Fruit fly (Drosophila melanogaster): ENCODE results near the gene scu.

Gene scu

DNA sequence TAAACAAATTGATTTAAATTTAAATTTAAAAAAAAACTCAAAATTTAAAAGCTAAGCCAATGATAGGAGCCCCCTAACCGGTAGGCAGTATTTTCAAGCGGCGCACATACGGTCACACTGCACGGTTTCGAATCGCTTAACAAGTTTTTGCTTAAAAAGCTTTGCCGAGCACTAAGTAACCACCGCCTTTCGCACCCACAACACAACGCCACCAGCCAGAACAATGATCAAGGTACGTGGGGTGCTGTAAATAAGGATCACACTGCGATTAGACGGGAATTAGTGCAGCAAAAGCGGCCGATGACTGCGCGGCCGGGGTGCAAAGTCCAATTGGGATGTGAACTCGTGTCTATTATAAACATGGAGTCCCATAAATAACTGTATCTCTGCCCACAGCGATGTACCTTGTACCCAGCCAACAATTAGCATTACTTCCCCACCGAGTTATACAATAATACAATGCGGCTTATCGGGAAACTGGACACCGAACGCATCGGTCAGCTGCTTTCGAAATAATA is at the start of gene scu:
Gene scu, plus strand, starts transcription at position 101 of the 518 bp plus-strand sequence.
- TF ChIP-seq Pif1B (GFP tag; optimal IDR thresholded peaks at IDR 0.05) (peak; percentile 83), CG12605 (GFP tag; IDR thresholded peaks at IDR 0.05) (peak; percentile 81; the same call in 1 of the 2 replicates), rn (GFP tag; IDR thresholded peaks at IDR 0.05) (no peak), gl (tag; optimal IDR thresholded peaks at IDR 0.05) (peak; percentile 95), CG10348 (GFP tag; IDR thresholded peaks at IDR 0.05) (no peak), CG4496 (GFP tag; IDR thresholded peaks at IDR 0.05) (peak; percentile 79), Pif1A (GFP tag; optimal IDR thresholded peaks at IDR 0.05) (peak; percentile 79), CG15710 (tag; optimal IDR thresholded peaks at IDR 0.05) (peak; percentile 37), CG17806 (tag; optimal IDR thresholded peaks at IDR 0.05) (peak; percentile 50), D1 (tag; optimal IDR thresholded peaks at IDR 0.05) (no peak), Ets98B (GFP tag; IDR thresholded peaks at IDR 0.05) (peak; percentile 67), EcR (GFP tag; optimal IDR thresholded peaks at IDR 0.05) (peak; percentile 42), CG14655 (GFP tag; optimal IDR thresholded peaks at IDR 0.05) (peak; percentile 79), CG8301 (tag; optimal IDR thresholded peaks at IDR 0.05) (peak; percentile 70), fd96Ca (GFP tag; IDR thresholded peaks at IDR 0.05) (peak; percentile 55; the same call in 1 of the 3 replicates), CG9948 (tag; optimal IDR thresholded peaks at IDR 0.05) (peak; percentile 29), CG34367 (tag; optimal IDR thresholded peaks at IDR 0.05) (peak; percentile 73), CG8159 (tag; optimal IDR thresholded peaks at IDR 0.05) (peak; percentile 59), Snoo (tag; optimal IDR thresholded peaks at IDR 0.05) (peak; percentile 58), CG13204 (GFP tag; optimal IDR thresholded peaks at IDR 0.05) (peak; percentile 83), CG32121 (GFP tag; IDR thresholded peaks at IDR 0.05) (peak; percentile 52; the same call in 1 of the 2 replicates)

DNA sequence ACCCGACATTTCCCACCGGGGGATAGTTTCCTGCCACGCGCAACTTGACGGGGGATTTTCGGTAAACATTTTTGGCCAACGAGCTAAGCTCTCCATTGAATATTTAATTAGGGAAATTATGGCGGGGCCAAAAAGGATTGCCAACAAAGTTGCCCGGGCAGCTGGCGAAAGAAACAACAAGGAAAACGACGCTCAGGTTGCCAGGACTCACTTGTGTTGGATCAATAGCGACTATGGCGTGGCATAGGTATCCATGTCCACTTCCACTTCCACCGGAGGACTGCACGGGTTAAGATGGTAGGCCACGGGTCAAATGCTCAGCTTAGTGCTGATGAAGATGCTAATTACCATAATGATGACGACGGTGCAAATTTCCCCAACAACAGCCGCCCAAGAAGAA is 47.4 kb upstream of the scu start, which contains the start of gene CG15373:
Gene CG15373, plus strand, starts transcription at position 301 of the 400 bp plus-strand sequence.
- TF ChIP-seq Pif1A (GFP tag; optimal IDR thresholded peaks at IDR 0.05), result no peak
- no peak for TF ChIP-seq Snoo (tag; optimal IDR thresholded peaks at IDR 0.05)
- no peak for TF ChIP-seq D1 (tag; optimal IDR thresholded peaks at IDR 0.05)
- TF ChIP-seq CG8159 (tag; optimal IDR thresholded peaks at IDR 0.05), result no peak
- no peak for TF ChIP-seq rn (GFP tag; IDR thresholded peaks at IDR 0.05)
- no peak for TF ChIP-seq CG34367 (tag; optimal IDR thresholded peaks at IDR 0.05)
- no peak for TF ChIP-seq Ets98B (GFP tag; IDR thresholded peaks at IDR 0.05)
- no peak for TF ChIP-seq CG13204 (GFP tag; optimal IDR thresholded peaks at IDR 0.05)
- TF ChIP-seq CG8301 (tag; optimal IDR thresholded peaks at IDR 0.05), result no peak
- TF ChIP-seq CG15710 (tag; optimal IDR thresholded peaks at IDR 0.05), result no peak
- TF ChIP-seq CG9948 (tag; optimal IDR thresholded peaks at IDR 0.05), result no peak
- TF ChIP-seq gl (tag; optimal IDR thresholded peaks at IDR 0.05), result no peak
- TF ChIP-seq EcR (GFP tag; optimal IDR thresholded peaks at IDR 0.05), result no peak
- no peak for TF ChIP-seq CG4496 (GFP tag; IDR thresholded peaks at IDR 0.05)

- TF ChIP-seq CG13204 (GFP tag; optimal IDR thresholded peaks at IDR 0.05), result peak; percentile 5
- TF ChIP-seq CG9948 (tag; optimal IDR thresholded peaks at IDR 0.05), result no peak
Measured at dm6 chrX:18052135-18052534, 38.9 kb upstream of the scu start.

dm6 chrX:18057202-18057601 is 33.9 kb upstream of the scu start:
- no peak for TF ChIP-seq CG8159 (tag; optimal IDR thresholded peaks at IDR 0.05)
- TF ChIP-seq Pif1B (GFP tag; optimal IDR thresholded peaks at IDR 0.05), result no peak
- no peak for TF ChIP-seq gl (tag; optimal IDR thresholded peaks at IDR 0.05)
- TF ChIP-seq fd96Ca (GFP tag; IDR thresholded peaks at IDR 0.05), result 0 out of 3 replicates have a peak, but pooled peaks have one; percentile 25
- TF ChIP-seq CG15710 (tag; optimal IDR thresholded peaks at IDR 0.05), result no peak
- peak; percentile 48; the same call in 1 of the 2 replicates for TF ChIP-seq Ets98B (GFP tag; IDR thresholded peaks at IDR 0.05)
- TF ChIP-seq CG34367 (tag; optimal IDR thresholded peaks at IDR 0.05), result no peak
- TF ChIP-seq CG13204 (GFP tag; optimal IDR thresholded peaks at IDR 0.05), result no peak
- TF ChIP-seq D1 (tag; optimal IDR thresholded peaks at IDR 0.05), result no peak
- TF ChIP-seq CG9948 (tag; optimal IDR thresholded peaks at IDR 0.05), result no peak
- peak; percentile 50 for TF ChIP-seq CG32121 (GFP tag; IDR thresholded peaks at IDR 0.05)
- TF ChIP-seq rn (GFP tag; IDR thresholded peaks at IDR 0.05), result no peak
- TF ChIP-seq Snoo (tag; optimal IDR thresholded peaks at IDR 0.05), result no peak
- TF ChIP-seq CG4496 (GFP tag; IDR thresholded peaks at IDR 0.05), result 0 out of 3 replicates have a peak, but pooled peaks have one; percentile 31
- TF ChIP-seq CG10348 (GFP tag; IDR thresholded peaks at IDR 0.05), result no peak
- peak; percentile 52 for TF ChIP-seq CG14655 (GFP tag; optimal IDR thresholded peaks at IDR 0.05)
- TF ChIP-seq CG8301 (tag; optimal IDR thresholded peaks at IDR 0.05), result peak; percentile 19
- TF ChIP-seq CG12605 (GFP tag; IDR thresholded peaks at IDR 0.05), result peak; percentile 44; the same call in 1 of the 2 replicates

DNA sequence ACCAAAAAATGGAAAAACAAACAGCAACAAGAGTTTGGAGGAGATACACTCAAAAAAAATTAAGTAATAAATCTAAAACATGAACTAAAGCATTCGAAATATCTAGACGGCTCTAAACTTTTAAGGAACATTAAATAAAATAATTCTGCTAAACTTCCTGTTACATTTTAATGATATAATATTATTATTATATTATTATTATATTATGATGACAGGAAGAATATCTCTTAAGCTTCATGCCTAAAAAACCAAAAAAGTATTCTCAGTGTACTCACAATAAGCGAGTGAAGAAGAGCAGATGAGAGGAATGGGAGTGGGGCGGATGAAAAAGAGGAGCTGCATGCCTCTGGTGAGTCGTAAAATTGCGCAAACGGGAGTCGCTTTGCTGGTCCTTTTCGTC is 33.0 kb upstream of the scu start:
- no peak for TF ChIP-seq CG32121 (GFP tag; IDR thresholded peaks at IDR 0.05)
- no peak for TF ChIP-seq CG8301 (tag; optimal IDR thresholded peaks at IDR 0.05)

DNA sequence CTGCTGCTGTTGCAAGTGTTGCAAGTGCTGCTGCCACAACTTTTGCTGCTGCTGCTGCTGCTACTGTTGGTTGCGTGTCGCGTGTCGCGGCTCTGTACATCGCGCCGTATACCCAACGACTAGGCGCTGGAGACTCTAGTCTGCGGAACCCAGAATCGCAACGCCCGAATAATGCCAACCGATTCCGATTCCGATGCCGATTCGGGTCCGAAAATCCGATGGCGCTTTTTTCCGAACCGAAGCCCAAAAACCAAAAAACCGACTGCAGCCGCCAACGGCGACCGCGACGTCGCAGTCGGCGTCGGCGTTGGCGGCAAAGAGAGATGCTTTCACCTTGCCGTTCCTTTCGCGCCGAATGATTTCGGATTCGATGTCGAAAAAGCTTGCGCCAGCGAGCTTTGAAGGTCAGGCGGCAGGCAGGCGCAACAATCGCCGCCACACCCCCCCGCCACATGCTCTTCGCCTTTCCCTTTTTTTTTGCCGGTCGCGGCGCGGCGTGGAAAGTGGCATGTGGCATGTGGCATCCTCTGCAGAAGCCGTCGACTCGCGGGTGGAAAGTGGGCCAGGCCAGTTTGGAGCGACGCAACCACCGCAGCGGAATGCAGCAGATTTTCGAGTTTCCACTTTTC is 27.8 kb upstream of the scu start, which contains the start of gene Sh:
Gene Sh, minus strand, starts transcription at position 104 of the 629 bp plus-strand sequence.
- no peak for TF ChIP-seq CG15710 (tag; optimal IDR thresholded peaks at IDR 0.05)
- no peak for TF ChIP-seq fd96Ca (GFP tag; IDR thresholded peaks at IDR 0.05)
- TF ChIP-seq CG4496 (GFP tag; IDR thresholded peaks at IDR 0.05), result 0 out of 3 replicates have a peak, but pooled peaks have one; percentile 14
- TF ChIP-seq gl (tag; optimal IDR thresholded peaks at IDR 0.05), result no peak
- TF ChIP-seq CG17806 (tag; optimal IDR thresholded peaks at IDR 0.05), result no peak
- no peak for TF ChIP-seq rn (GFP tag; IDR thresholded peaks at IDR 0.05)

All from whole organism, pupa.